Fruit fly (Drosophila melanogaster) whole organism, embryonic: Measurements from ENCODE around the gene Mocs2A.

Source experiments
- Awh ChIP-seq: fragments of 200-800 bp; sonication (Bioruptor generic); IDR thresholded peaks from 2 replicates; pipeline ENCODE4, ENCODE4 v1.3.6; 2022; ENCODE audit warnings: missing biosample characterization, missing genetic modification characterization
- Bgb ChIP-seq: fragments of 200-800 bp; sonication (Bioruptor generic); IDR thresholded peaks from 2 replicates; pipeline ENCODE4 v1.3.6; 2022; ENCODE audit warnings: missing biosample characterization, missing genetic modification characterization; ENCODE audit not compliant: partially characterized antibody
- CG10565 ChIP-seq: fragments of 200-800 bp; sonication (Bioruptor generic); optimal IDR thresholded peaks from 3 replicates; lab custom pipeline; 2016; ENCODE audit warnings: missing biosample characterization, mild to moderate bottlenecking, missing genetic modification characterization
- CG1233 ChIP-seq: fragments of 200-800 bp; sonication (Bioruptor generic); optimal IDR thresholded peaks from 4 replicates; lab custom pipeline; 2018; ENCODE audit warnings: missing biosample characterization, mild to moderate bottlenecking, missing genetic modification characterization
- CG14050 ChIP-seq: fragments of 200-800 bp; sonication (Bioruptor generic); IDR thresholded peaks from 3 replicates; pipeline ENCODE4 v1.3.6; 2022; ENCODE audit warnings: missing biosample characterization, missing genetic modification characterization
- CG14441 ChIP-seq: fragments of 200-800 bp; sonication (Bioruptor generic); IDR thresholded peaks from 2 replicates; pipeline ENCODE4 v1.3.6; 2022; ENCODE audit warnings: missing biosample characterization, missing genetic modification characterization
- CG17612 ChIP-seq: fragments of 200-800 bp; sonication (Bioruptor generic); IDR thresholded peaks from 2 replicates; pipeline ENCODE4 v1.3.6; 2022; ENCODE audit warnings: missing biosample characterization, missing genetic modification characterization
- CG18011 ChIP-seq: fragments of 200-800 bp; sonication (Bioruptor generic); optimal IDR thresholded peaks from 2 replicates; lab custom pipeline; 2017; ENCODE audit warnings: missing biosample characterization, missing genetic modification characterization, mild to moderate bottlenecking, moderate library complexity, missing genotype
- CG3065 ChIP-seq: fragments of 200-800 bp; sonication (Bioruptor generic); optimal IDR thresholded peaks from 2 replicates; lab custom pipeline; 2016; ENCODE audit warnings: missing biosample characterization, missing genetic modification characterization
- CG34422 ChIP-seq: fragments of 200-800 bp; sonication (Bioruptor generic); IDR thresholded peaks from 3 replicates; pipeline ENCODE4 v1.3.6; 2022; ENCODE audit warnings: missing biosample characterization, missing genetic modification characterization
- CG4328 ChIP-seq: fragments of 200-800 bp; sonication (Bioruptor generic); optimal IDR thresholded peaks from 3 replicates; lab custom pipeline; 2017; ENCODE audit warnings: missing biosample characterization, missing genetic modification reagents, missing genetic modification characterization
- CG4730 ChIP-seq: fragments of 200-800 bp; sonication (Bioruptor generic); IDR thresholded peaks from 2 replicates; pipeline ENCODE4 v1.3.6; 2022; ENCODE audit warnings: missing biosample characterization, missing genetic modification characterization
- CG6765 ChIP-seq: fragments of 200-800 bp; sonication (Bioruptor generic); optimal IDR thresholded peaks from 3 replicates; lab custom pipeline; 2017; ENCODE audit warnings: missing biosample characterization, mild to moderate bottlenecking, missing genetic modification characterization
- CG7357 ChIP-seq: fragments of 200-800 bp; sonication (Bioruptor generic); IDR thresholded peaks from 3 replicates; pipeline ENCODE4 v1.3.6; 2022; ENCODE audit warnings: missing biosample characterization, missing genetic modification characterization
- CG9797 ChIP-seq: fragments of 200-800 bp; sonication (Bioruptor generic); optimal IDR thresholded peaks from 3 replicates; lab custom pipeline; 2018; ENCODE audit warnings: missing biosample characterization, mild to moderate bottlenecking, missing genetic modification characterization
- Camta ChIP-seq: fragments of 200-800 bp; sonication (Bioruptor generic); optimal IDR thresholded peaks from 2 replicates; lab custom pipeline; 2016; ENCODE audit warnings: missing biosample characterization, missing genetic modification characterization
- D19A ChIP-seq: fragments of 200-800 bp; optimal IDR thresholded peaks from 3 replicates; lab custom pipeline; 2019; ENCODE audit warnings: missing biosample characterization, mild to moderate bottlenecking, missing genetic modification characterization, moderate library complexity
- Doc3 ChIP-seq: fragments of 200-800 bp; sonication (Bioruptor generic); IDR thresholded peaks from 3 replicates; pipeline ENCODE4 v1.3.6; 2022; ENCODE audit warnings: missing biosample characterization, missing genetic modification characterization; ENCODE audit not compliant: partially characterized antibody
- Dp ChIP-seq: fragments of 200-800 bp; sonication (Bioruptor generic); optimal IDR thresholded peaks from 2 replicates; lab custom pipeline; 2018; ENCODE audit warnings: missing biosample characterization, mild to moderate bottlenecking, missing genetic modification characterization, moderate library complexity
- Hmx ChIP-seq: fragments of 200-800 bp; sonication (Bioruptor generic); optimal IDR thresholded peaks from 2 replicates; lab custom pipeline; 2016; ENCODE audit warnings: missing biosample characterization, missing genetic modification characterization
- Lim3 ChIP-seq: fragments of 200-800 bp; sonication (Bioruptor generic); IDR thresholded peaks from 2 replicates; pipeline ENCODE4 v1.3.6; 2022; ENCODE audit warnings: missing biosample characterization, missing genetic modification characterization
- NC2β ChIP-seq: fragments of 200-800 bp; sonication (Bioruptor generic); optimal IDR thresholded peaks from 2 replicates; lab custom pipeline; 2016; ENCODE audit warnings: missing biosample characterization, missing genetic modification characterization
- Opbp ChIP-seq: fragments of 200-800 bp; sonication (Bioruptor generic); IDR thresholded peaks from 3 replicates; pipeline ENCODE4 v1.3.6; 2022; ENCODE audit warnings: missing biosample characterization, missing genetic modification characterization; ENCODE audit not compliant: partially characterized antibody
- Ptx1 ChIP-seq: fragments of 200-800 bp; sonication (Bioruptor generic); IDR thresholded peaks from 2 replicates; pipeline ENCODE4 v1.3.6; 2022; ENCODE audit warnings: missing biosample characterization, missing genetic modification characterization
- Sox100B ChIP-seq: fragments of 200-800 bp; sonication (Bioruptor generic); optimal IDR thresholded peaks from 3 replicates; lab custom pipeline; 2018; ENCODE audit warnings: missing biosample characterization, mild to moderate bottlenecking, missing genetic modification characterization
- Sox102F ChIP-seq: fragments of 200-800 bp; sonication (Bioruptor generic); optimal IDR thresholded peaks from 2 replicates; lab custom pipeline; 2018; ENCODE audit warnings: missing biosample characterization, mild to moderate bottlenecking, missing genetic modification characterization, moderate library complexity
- Ssrp ChIP-seq: fragments of 200-800 bp; sonication (Bioruptor generic); optimal IDR thresholded peaks from 2 replicates; lab custom pipeline; 2018; ENCODE audit warnings: missing biosample characterization, mild to moderate bottlenecking, missing genetic modification characterization, moderate library complexity
- br ChIP-seq: fragments of >200 bp; optimal IDR thresholded peaks from 2 replicates; lab custom pipeline; 2017
- cato ChIP-seq: fragments of 200-800 bp; sonication (Bioruptor generic); optimal IDR thresholded peaks from 2 replicates; lab custom pipeline; 2016; ENCODE audit warnings: missing biosample characterization, missing genetic modification characterization, borderline replicate concordance
- disco-r ChIP-seq: fragments of 200-800 bp; sonication (Bioruptor generic); optimal IDR thresholded peaks from 2 replicates; lab custom pipeline; 2016; ENCODE audit warnings: missing biosample characterization, missing genetic modification characterization
- fd102C ChIP-seq: fragments of 200-800 bp; sonication (Bioruptor generic); optimal IDR thresholded peaks from 2 replicates; lab custom pipeline; 2018; ENCODE audit warnings: missing biosample characterization, mild to moderate bottlenecking, missing genetic modification characterization, moderate library complexity
- gcm2 ChIP-seq: fragments of 200-800 bp; sonication (Bioruptor generic); optimal IDR thresholded peaks from 2 replicates; lab custom pipeline; 2016; ENCODE audit warnings: missing biosample characterization, missing genetic modification characterization
- gem ChIP-seq: fragments of 200-800 bp; sonication (Bioruptor generic); optimal IDR thresholded peaks from 2 replicates; lab custom pipeline; 2019; ENCODE audit warnings: missing biosample characterization, mild to moderate bottlenecking, missing genetic modification characterization, moderate library complexity
- hbn ChIP-seq: fragments of 200-800 bp; sonication (Bioruptor generic); IDR thresholded peaks from 2 replicates; pipeline ENCODE4 v1.3.6; 2022; ENCODE audit warnings: missing biosample characterization, missing genetic modification characterization; ENCODE audit not compliant: partially characterized antibody
- lola ChIP-seq, 3 experiments: fragments of >200 bp in 2 of 3; fragments of 200-800 bp in 1 of 3; sonication (Bioruptor generic) in 1 of 3; optimal IDR thresholded peaks; 2 replicates each; lab custom pipeline; 2017 to 2019; ENCODE audit warnings: missing biosample characterization in 3 of 3, missing genetic modification characterization in 3 of 3, mild to moderate bottlenecking in 1 of 3, moderate library complexity in 1 of 3
- p53 ChIP-seq: fragments of 200-800 bp; sonication (Bioruptor generic); optimal IDR thresholded peaks from 2 replicates; lab custom pipeline; 2016; ENCODE audit warnings: missing biosample characterization, missing genetic modification characterization
- peb ChIP-seq: fragments of 200-800 bp; sonication (Bioruptor generic); IDR thresholded peaks from 2 replicates; pipeline ENCODE4 v1.3.6; 2022; ENCODE audit warnings: missing biosample characterization, missing genetic modification characterization
- phol ChIP-seq: fragments of 200-800 bp; sonication (Bioruptor generic); optimal IDR thresholded peaks from 3 replicates; lab custom pipeline; 2018; ENCODE audit warnings: missing biosample characterization, mild to moderate bottlenecking, missing genetic modification characterization, moderate library complexity
- salm ChIP-seq: fragments of 200-800 bp; sonication (Bioruptor generic); optimal IDR thresholded peaks from 2 replicates; lab custom pipeline; 2018; ENCODE audit warnings: missing biosample characterization, mild to moderate bottlenecking, missing genetic modification characterization
- sd ChIP-seq: fragments of 200-800 bp; sonication (Bioruptor generic); optimal IDR thresholded peaks from 3 replicates; lab custom pipeline; 2018; ENCODE audit warnings: missing biosample characterization, mild to moderate bottlenecking, missing genetic modification characterization, moderate library complexity
- stwl ChIP-seq: fragments of 200-800 bp; sonication (Bioruptor generic); optimal IDR thresholded peaks from 3 replicates; lab custom pipeline; 2018; ENCODE audit warnings: missing biosample characterization, mild to moderate bottlenecking, missing genetic modification characterization, moderate library complexity
- sug ChIP-seq: fragments of 200-800 bp; optimal IDR thresholded peaks from 2 replicates; lab custom pipeline; 2019; ENCODE audit warnings: missing biosample characterization, mild to moderate bottlenecking, missing genetic modification characterization, moderate library complexity
- tap ChIP-seq: fragments of 200-800 bp; optimal IDR thresholded peaks from 3 replicates; lab custom pipeline; 2019; ENCODE audit warnings: missing biosample characterization, mild to moderate bottlenecking, missing genetic modification characterization, moderate library complexity

The Mocs2A gene

dm6 chr3R:25168259-25168972 lies 41.3 kb upstream of the Mocs2A start (continued):
- no peak for TF ChIP-seq peb (GFP tag; lab: Robert Waterston, UW)
- TF ChIP-seq phol (tag; lab: Kevin White, UChicago), result peak; percentile 54
- no peak for TF ChIP-seq salm (tag; lab: Kevin White, UChicago)
- peak; percentile 25 for TF ChIP-seq tap (tag; lab: Kevin White, UChicago)
- no peak for TF ChIP-seq Camta
- TF ChIP-seq CG14050 (GFP tag; lab: Robert Waterston, UW), result no peak
- no peak for TF ChIP-seq Dp (GFP tag; lab: Kevin White, UChicago)
- peak; percentile 23 for TF ChIP-seq sug
- no peak for TF ChIP-seq hbn (GFP tag; lab: Robert Waterston, UW)
- no peak for TF ChIP-seq CG3065 (GFP tag; lab: Kevin White, UChicago)
- no peak for TF ChIP-seq CG4328 (GFP tag; lab: Kevin White, UChicago)
- no peak for TF ChIP-seq sd
- no peak for TF ChIP-seq Hmx (GFP tag; lab: Kevin White, UChicago)
- TF ChIP-seq fd102C, result no peak
- TF ChIP-seq NC2β (GFP tag; lab: Kevin White, UChicago), result no peak
- no peak for TF ChIP-seq Bgb (GFP tag; lab: Robert Waterston, UW)
- TF ChIP-seq br, result no peak
- peak; percentile 69 for TF ChIP-seq gem (tag; lab: Kevin White, UChicago)
- TF ChIP-seq Sox102F, result peak; percentile 41
- TF ChIP-seq Opbp, result no peak
- no peak for TF ChIP-seq CG7357 (GFP tag; lab: Robert Waterston, UW)
- TF ChIP-seq D19A (tag; lab: Kevin White, UChicago), result peak; percentile 30
- no peak for TF ChIP-seq CG6765 (GFP tag; lab: Kevin White, UChicago)
- TF ChIP-seq cato, result no peak
- TF ChIP-seq Ssrp, result peak; percentile 31
- no peak for TF ChIP-seq CG18011 (GFP tag; lab: Kevin White, UChicago)
- no peak for TF ChIP-seq p53 (GFP tag; lab: Kevin White, UChicago)
- TF ChIP-seq CG17612 (GFP tag; lab: Robert Waterston, UW), result no peak
- no peak for TF ChIP-seq gcm2 (GFP tag; lab: Kevin White, UChicago)
- TF ChIP-seq Awh (GFP tag; lab: Robert Waterston, UW), result no peak
- no peak for TF ChIP-seq CG9797 (GFP tag; lab: Kevin White, UChicago)
- peak; percentile 19 for TF ChIP-seq CG1233 (GFP tag; lab: Kevin White, UChicago)
- peak; percentile 5; the same call in 1 of the 2 replicates for TF ChIP-seq CG4730 (GFP tag; lab: Robert Waterston, UW)
- no peak for TF ChIP-seq CG14441
- TF ChIP-seq Sox100B, result peak; percentile 48
- TF ChIP-seq CG10565 (GFP tag; lab: Kevin White, UChicago), result no peak
- TF ChIP-seq CG34422, result no peak; the same call in 2 of the 3 replicates
- peak in 1 of 3 experiments; percentile 45 for TF ChIP-seq lola (GFP tag; optimal IDR thresholded peaks at IDR 0.05; lab: Kevin White, UChicago)
- TF ChIP-seq Ptx1, result peak; percentile 65
- no peak for TF ChIP-seq disco-r (GFP tag; lab: Kevin White, UChicago)
- TF ChIP-seq Lim3 (GFP tag; lab: Robert Waterston, UW), result no peak
- TF ChIP-seq Doc3 (GFP tag; lab: Robert Waterston, UW), result no peak
- TF ChIP-seq stwl (tag; lab: Kevin White, UChicago), result no peak
